Fruit fly (Drosophila melanogaster): ENCODE measurements around the gene CG33912.

- TF ChIP-seq CG8478 (optimal IDR thresholded peaks at IDR 0.05) (no peak), EcR (GFP tag; optimal IDR thresholded peaks at IDR 0.05) (no peak), Dll (optimal IDR thresholded peaks at IDR 0.05) (peak; percentile 93), usp (GFP tag; optimal IDR thresholded peaks at IDR 0.05) (no peak), psq (optimal IDR thresholded peaks at IDR 0.05) (no peak)
Measured at dm6 chr3L:20784812-20785671, 29.6 kb upstream of the CG33912 start.

Measured in whole organism.